Worm (Caenorhabditis elegans) whole organism, early embryonic: Measurements from ENCODE around the gene ech-6.

Experiments
- B0310.2 ChIP-seq: sonication (generic microtip); optimal IDR thresholded peaks from 2 replicates; lab custom pipeline; 2016; ENCODE audit warnings: mild to moderate bottlenecking, missing genetic modification characterization, missing compliant biosample characterization
- F13C5.2 ChIP-seq: sonication (generic microtip); optimal IDR thresholded peaks from 2 replicates; lab custom pipeline; 2017; ENCODE audit warnings: mild to moderate bottlenecking, missing genetic modification characterization, inconsistent platforms, missing compliant biosample characterization
- ama-1 ChIP-seq: fragments of 150-350 bp; optimal IDR thresholded peaks from 2 replicates; lab custom pipeline; 2014
- ceh-13 ChIP-seq: fragments of 200-800 bp; sonication (Bioruptor generic); optimal IDR thresholded peaks from 2 replicates; lab custom pipeline; 2018; ENCODE audit warnings: mild to moderate bottlenecking, missing genetic modification characterization, missing compliant biosample characterization
- ceh-36 ChIP-seq: sonication (generic microtip); optimal IDR thresholded peaks from 2 replicates; lab custom pipeline; 2016; ENCODE audit warnings: missing genetic modification characterization, inconsistent platforms, missing compliant biosample characterization
- ets-7 ChIP-seq: sonication (generic microtip); optimal IDR thresholded peaks from 2 replicates; lab custom pipeline; 2016; ENCODE audit warnings: missing genotype, missing genetic modification characterization, missing compliant biosample characterization
- flt-1 ChIP-seq: fragments of 200-800 bp; sonication (Bioruptor generic); IDR thresholded peaks from 2 replicates; pipeline ENCODE4 v1.3.6; 2022; ENCODE audit warnings: missing genetic modification characterization, missing compliant biosample characterization
- hmg-4 ChIP-seq: fragments of 200-800 bp; sonication (Bioruptor generic); optimal IDR thresholded peaks from 2 replicates; lab custom pipeline; 2018; ENCODE audit warnings: mild to moderate bottlenecking, missing genetic modification characterization, missing compliant biosample characterization
- hnd-1 ChIP-seq: sonication (generic microtip); optimal IDR thresholded peaks from 2 replicates; lab custom pipeline; 2016; ENCODE audit warnings: missing genetic modification characterization, missing compliant biosample characterization
- pes-1 ChIP-seq: fragments of 200-800 bp; sonication (Bioruptor generic); IDR thresholded peaks from 2 replicates; pipeline ENCODE4 v1.3.6; 2022; ENCODE audit warnings: missing genetic modification reagents, missing genetic modification characterization, missing compliant biosample characterization
- scrt-1 ChIP-seq: fragments of 200-800 bp; sonication (Bioruptor generic); IDR thresholded peaks from 2 replicates; pipeline ENCODE4 v1.3.6; 2022; ENCODE audit warnings: missing genetic modification characterization, missing compliant biosample characterization
- tbx-11 ChIP-seq: fragments of 200-800 bp; sonication (Bioruptor generic); IDR thresholded peaks from 2 replicates; pipeline ENCODE4 v1.3.6; 2022; ENCODE audit warnings: missing genetic modification characterization, missing compliant biosample characterization
- tbx-37 ChIP-seq: fragments of 200-800 bp; sonication (Bioruptor generic); conservative IDR thresholded peaks from 2 replicates; pipeline ENCODE4 v1.3.6; 2022; ENCODE audit warnings: missing genetic modification reagents, missing genetic modification characterization, missing compliant biosample characterization

ce11 chrIII:9741985-9742384, 10.7 kb downstream of the ech-6 start:
- no peak for TF ChIP-seq scrt-1
- no peak for TF ChIP-seq ama-1 (lab: Kevin White, UChicago)
- TF ChIP-seq tbx-37 (GFP tag; lab: Robert Waterston, UW): no peak
- TF ChIP-seq F13C5.2 (tag; lab: Kevin White, UChicago): no peak
- no peak for TF ChIP-seq pes-1 (GFP tag; lab: Robert Waterston, UW)
- TF ChIP-seq hnd-1 (tag; lab: Kevin White, UChicago): no peak
- TF ChIP-seq tbx-11 (GFP tag; lab: Robert Waterston, UW): no peak
- TF ChIP-seq B0310.2 (tag; lab: Kevin White, UChicago): no peak
- TF ChIP-seq ceh-36: no peak
- no peak for TF ChIP-seq flt-1 (GFP tag; lab: Robert Waterston, UW)
- TF ChIP-seq ets-7 (tag; lab: Kevin White, UChicago): no peak
- no peak for TF ChIP-seq hmg-4 (GFP tag; lab: Kevin White, UChicago)
- no peak for TF ChIP-seq ceh-13 (GFP tag; lab: Kevin White, UChicago)
